Fruit fly (Drosophila melanogaster) S2 (cell line): ENCODE measurements around the gene lsn.
A peak's percentile ranks its signal among the peaks of the same experiment; 100 is the strongest.

ENCODE experiments used
- CG8478 ChIP-seq: fragments of >200 bp; optimal IDR thresholded peaks from 2 replicates; lab custom pipeline; 2018
- CTCF ChIP-seq, 2 experiments: fragments of >200 bp; optimal IDR thresholded peaks; 2 replicates each; lab custom pipeline; 2018

Gene lsn

DNA sequence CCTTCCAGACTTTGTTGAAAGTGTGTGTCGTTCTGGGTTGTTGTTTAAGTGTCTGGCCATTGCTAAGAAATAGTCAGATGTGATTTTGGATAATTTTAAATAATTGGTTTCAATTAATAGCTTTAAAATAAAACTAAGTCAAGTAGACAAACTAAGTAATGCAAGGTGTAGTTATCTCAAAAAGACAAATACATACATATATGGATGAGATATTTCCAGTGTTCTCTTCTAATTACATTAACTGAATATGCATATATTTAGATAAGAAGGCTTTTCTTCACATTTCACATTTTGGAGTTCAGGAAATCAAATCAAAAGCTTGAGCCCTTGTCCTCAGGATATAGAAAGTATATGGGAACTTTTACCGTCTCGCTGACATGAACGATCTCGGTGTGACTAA, 12.7 kb downstream of the lsn start, which contains the start of gene P5CDh2:
P5CDh2 (plus strand) TSS at position 301 of the 400 bp plus-strand sequence.
- TF ChIP-seq CTCF (optimal IDR thresholded peaks at IDR 0.05; lab: Kevin White, UChicago) (no peak), CG8478 (lab: Kevin White, UChicago) (no peak)

DNA sequence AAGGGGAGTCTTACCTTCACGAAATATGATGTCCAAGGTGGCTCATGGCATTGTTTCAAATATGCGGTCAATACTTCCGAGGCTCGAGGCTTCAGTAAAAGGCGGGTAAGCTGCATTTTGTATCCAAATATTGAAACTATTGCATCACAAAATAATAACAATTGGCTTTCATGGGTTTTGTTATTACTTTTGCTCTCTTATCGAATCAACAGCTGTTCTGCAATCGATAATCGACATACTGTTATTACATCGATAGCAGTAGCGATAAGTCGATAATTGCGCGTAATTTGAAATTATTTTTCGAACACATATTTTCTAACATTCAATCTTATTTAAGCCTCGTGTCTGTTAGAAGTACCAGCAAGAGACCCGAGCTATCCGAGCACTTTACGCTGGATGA, 13.5 kb downstream of the lsn start, which contains the start of gene CG34148:
CG34148 (minus strand) TSS at position 214 of the 400 bp plus-strand sequence.
- TF ChIP-seq CG8478 (lab: Kevin White, UChicago) (no peak), CTCF (optimal IDR thresholded peaks at IDR 0.05; lab: Kevin White, UChicago) (no peak)

DNA sequence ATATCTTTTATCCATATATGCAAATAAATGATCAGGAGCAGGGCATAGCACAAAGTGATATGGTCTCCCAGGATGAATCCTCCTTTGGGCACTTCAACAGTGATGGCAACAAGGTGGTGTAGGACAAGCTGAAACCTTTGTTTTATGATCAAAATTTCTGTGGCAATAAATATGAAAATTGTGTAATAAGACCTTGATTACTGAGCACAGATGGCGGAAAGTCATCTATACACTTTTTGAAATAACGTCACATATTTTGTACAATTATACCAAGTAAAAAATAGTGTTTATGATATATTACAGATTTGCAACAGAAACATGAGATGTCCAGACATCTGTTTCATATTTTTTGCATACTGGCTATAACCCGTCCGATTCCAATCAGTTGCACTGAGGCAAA, 15.5 kb downstream of the lsn start, which contains the start of gene CG31465:
CG31465 (plus strand) TSS at position 301 of the 400 bp plus-strand sequence.
- TF ChIP-seq CG8478 (lab: Kevin White, UChicago): no peak
- TF ChIP-seq CTCF (optimal IDR thresholded peaks at IDR 0.05; lab: Kevin White, UChicago): no peak

dm6 chr3R:21884354-21884753, 19.4 kb downstream of the lsn start, which contains the start of gene fit:
Gene fit (minus strand): TSS chr3R:21884454.
- TF ChIP-seq CTCF (optimal IDR thresholded peaks at IDR 0.05; lab: Kevin White, UChicago) (no peak), CG8478 (lab: Kevin White, UChicago) (no peak)

dm6 chr3R:21885450-21885849, 20.5 kb downstream of the lsn start, which contains the start of gene CG17819:
Gene CG17819 (minus strand): TSS chr3R:21885550.
- TF ChIP-seq CG8478 (lab: Kevin White, UChicago) (no peak), CTCF (optimal IDR thresholded peaks at IDR 0.05; lab: Kevin White, UChicago) (no peak)

- TF ChIP-seq CTCF (optimal IDR thresholded peaks at IDR 0.05; lab: Kevin White, UChicago): no peak
- no peak for TF ChIP-seq CG8478 (lab: Kevin White, UChicago)
Measured at dm6 chr3R:21886861-21887587, 22.1 kb downstream of the lsn start, which contains the start of the genes CG6678 and dnd. Gene CG6678 (plus strand): TSS chr3R:21887029. Gene dnd (minus strand): TSS chr3R:21887355.

DNA sequence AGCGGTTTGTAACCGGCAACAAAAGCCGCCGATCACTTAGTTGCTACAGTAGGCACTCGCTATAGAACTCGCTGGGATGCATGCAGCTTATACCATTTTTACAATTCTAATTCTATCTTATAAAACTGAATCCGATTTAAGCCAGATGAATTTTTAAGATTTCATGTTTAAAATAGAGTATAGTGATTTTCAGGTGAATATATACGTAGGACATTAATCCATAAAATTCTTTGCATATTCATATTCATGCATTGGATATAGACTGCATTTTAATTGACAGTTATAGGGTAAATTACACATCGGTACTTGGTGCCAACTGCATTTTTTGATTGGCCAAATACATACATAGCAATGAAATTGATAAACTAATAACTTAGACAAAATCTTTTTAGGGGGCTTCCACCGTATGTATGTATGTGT, 22.6 kb downstream of the lsn start:
- no peak for TF ChIP-seq CG8478 (lab: Kevin White, UChicago)

DNA sequence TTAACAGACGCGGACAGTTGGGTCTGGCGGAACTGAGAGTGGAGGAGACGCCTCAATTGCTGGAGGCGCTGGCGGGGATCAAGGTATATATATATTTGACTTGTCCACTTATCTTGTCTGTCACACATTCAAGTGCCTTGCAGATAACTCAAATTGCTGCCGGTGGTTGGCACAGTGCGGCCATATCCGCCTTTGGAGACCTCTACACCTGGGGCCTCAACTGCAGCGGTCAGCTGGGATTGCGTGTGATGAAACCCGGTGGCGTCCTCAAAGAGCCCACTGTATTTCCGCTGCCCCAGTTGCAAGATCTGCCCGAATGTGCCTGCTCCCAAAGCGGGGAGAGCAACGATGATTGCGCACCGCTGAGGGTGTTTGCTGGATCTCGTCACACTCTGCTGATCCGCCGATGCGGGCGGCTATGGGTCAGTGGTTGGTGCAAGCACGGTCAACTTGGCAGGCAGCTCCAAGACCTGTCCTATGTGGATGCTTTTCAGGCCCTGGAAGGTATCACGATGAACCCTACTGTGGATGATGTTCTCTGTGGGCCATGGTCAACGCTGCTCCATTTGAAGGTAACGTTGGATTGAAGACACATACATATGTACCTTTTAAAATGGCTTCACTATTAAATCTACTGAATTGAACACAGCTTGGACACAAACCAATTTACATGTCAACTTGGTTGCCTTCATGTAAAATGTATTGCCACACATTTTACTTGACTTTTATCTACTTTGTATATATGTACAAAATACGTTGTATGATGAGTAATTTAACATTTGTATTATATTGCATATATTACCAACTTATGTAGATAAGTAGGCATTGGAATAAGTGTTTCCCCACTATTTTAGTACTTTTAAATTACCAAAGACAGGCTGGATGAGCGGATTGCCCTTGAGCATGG, 24.0 kb downstream of the lsn start, which contains the start of gene CG43844:
CG43844 (plus strand) TSS at position 844 of the 907 bp plus-strand sequence.
- TF ChIP-seq CG8478 (lab: Kevin White, UChicago): no peak
- peak; percentile 76 for TF ChIP-seq CTCF (optimal IDR thresholded peaks at IDR 0.05; lab: Kevin White, UChicago)

DNA sequence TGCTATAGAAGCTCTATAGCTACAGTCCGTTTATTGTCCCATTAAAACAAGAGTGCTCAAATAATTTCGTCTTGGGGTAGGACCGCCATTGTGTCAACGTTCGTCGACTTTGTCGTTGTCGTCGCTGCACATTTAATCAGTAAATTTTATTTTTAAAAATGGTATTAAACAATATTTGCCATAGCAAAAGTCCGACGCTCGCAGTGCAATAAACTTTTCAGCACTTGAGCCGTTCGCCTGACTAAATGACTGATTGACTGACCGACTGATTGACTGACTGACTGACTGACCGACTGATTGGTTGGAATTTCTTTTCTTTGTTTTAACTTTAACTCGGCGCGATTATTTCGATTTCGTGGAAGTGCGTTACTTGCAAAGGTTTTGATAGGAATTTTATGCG, 25.0 kb downstream of the lsn start:
- TF ChIP-seq CG8478 (lab: Kevin White, UChicago) (no peak), CTCF (optimal IDR thresholded peaks at IDR 0.05; lab: Kevin White, UChicago) (no peak)

DNA sequence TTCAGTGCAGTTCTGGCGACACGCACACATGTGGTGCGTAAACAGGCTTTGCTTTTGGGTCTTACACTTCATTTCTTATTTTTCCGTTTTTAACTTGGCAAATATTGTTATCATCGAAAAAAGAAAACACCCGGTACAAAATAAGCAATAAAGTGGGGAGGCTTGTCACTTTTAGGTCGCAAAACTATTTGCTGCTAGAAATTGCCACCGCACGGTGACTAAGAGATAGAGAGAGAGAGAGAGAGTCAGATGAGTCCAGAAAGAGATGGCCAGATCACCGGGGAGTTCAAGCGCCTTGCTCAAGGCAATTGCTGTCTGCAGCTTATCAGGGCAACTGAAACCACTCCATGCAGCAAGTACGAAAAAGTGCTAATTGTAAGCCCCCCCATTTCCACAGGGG, 25.8 kb downstream of the lsn start:
- no peak for TF ChIP-seq CTCF (optimal IDR thresholded peaks at IDR 0.05; lab: Kevin White, UChicago)
- TF ChIP-seq CG8478 (lab: Kevin White, UChicago): no peak

- no peak for TF ChIP-seq CG8478 (lab: Kevin White, UChicago)
- TF ChIP-seq CTCF (optimal IDR thresholded peaks at IDR 0.05; lab: Kevin White, UChicago): no peak
Measured at dm6 chr3R:21892450-21892849, 27.5 kb downstream of the lsn start.

DNA sequence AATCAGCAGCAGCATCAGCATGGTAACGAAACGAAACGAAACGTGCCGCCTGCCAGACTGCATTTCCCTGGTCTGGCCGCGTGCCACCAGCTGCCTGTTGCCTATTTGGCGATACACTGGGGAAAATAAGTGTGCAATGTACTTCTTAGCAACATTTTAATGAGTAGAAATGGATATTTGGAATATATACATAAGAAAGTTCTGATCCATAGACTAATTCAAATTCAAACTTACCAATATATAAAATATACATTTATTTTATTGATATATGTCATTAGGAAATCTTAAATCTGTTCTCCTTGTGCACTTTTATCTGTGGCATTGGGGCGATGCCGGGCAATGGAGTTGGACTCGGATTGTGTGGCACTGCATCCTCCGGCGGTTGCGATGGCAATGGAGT, 29.0 kb downstream of the lsn start:
- TF ChIP-seq CG8478 (lab: Kevin White, UChicago) (no peak), CTCF (optimal IDR thresholded peaks at IDR 0.05; lab: Kevin White, UChicago) (no peak)

dm6 chr3R:21895961-21896875, 31.2 kb downstream of the lsn start:
- no peak for TF ChIP-seq CTCF (optimal IDR thresholded peaks at IDR 0.05; lab: Kevin White, UChicago)
- no peak for TF ChIP-seq CG8478 (lab: Kevin White, UChicago)

DNA sequence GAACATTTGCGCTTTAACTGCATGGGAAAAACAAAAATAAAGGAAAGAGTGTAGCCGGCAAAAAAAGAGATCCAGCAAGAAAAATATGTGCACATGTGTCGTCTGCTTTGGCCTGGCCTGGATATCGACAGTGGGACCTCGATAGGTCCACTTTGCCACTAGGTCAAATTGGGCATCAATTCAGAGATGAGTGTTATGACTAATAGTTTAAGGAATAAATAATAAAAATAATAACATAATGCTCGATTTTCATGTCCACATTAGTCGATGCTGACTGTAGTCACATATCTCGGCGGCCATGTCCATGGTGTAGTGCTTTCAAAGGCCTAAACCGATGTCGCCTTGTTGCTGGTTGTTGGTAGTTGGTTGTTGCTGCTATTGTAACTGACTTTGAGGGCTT, 32.6 kb downstream of the lsn start:
- TF ChIP-seq CTCF (optimal IDR thresholded peaks at IDR 0.05; lab: Kevin White, UChicago) (no peak), CG8478 (lab: Kevin White, UChicago) (no peak)
